Worm (Caenorhabditis elegans) whole organism, L4 larva: ENCODE results near the gene ZK809.1.

Source experiments
- F26F4.8 ChIP-seq: fragments of 200-800 bp; sonication (Bioruptor generic); conservative IDR thresholded peaks from 2 replicates; pipeline ENCODE4 v1.3.6; 2022; ENCODE audit warnings: missing genetic modification characterization, missing compliant biosample characterization
- F44E2.7 ChIP-seq: fragments of 200-800 bp; sonication (Bioruptor generic); IDR thresholded peaks from 2 replicates; pipeline ENCODE4 v2.1.2; 2022; ENCODE audit warnings: missing genetic modification characterization, missing compliant biosample characterization
- Y105C5A.15 ChIP-seq: fragments of 200-800 bp; sonication (Bioruptor generic); IDR thresholded peaks from 2 replicates; pipeline ENCODE4 v1.3.6; 2022; ENCODE audit warnings: missing genetic modification characterization, missing compliant biosample characterization
- Y48G9A.11 ChIP-seq: fragments of 200-800 bp; sonication (Bioruptor generic); IDR thresholded peaks from 2 replicates; pipeline ENCODE4 v1.3.6; 2022; ENCODE audit warnings: missing genetic modification reagents, missing genetic modification characterization, missing compliant biosample characterization
- aha-1 ChIP-seq: fragments of 150-350 bp; peaks from one replicate; lab custom pipeline; 2014; ENCODE audit warnings: missing biosample characterization, missing genetic modification characterization
- attf-4 ChIP-seq: sonication (generic microtip); optimal IDR thresholded peaks from 3 replicates; lab custom pipeline; 2017; ENCODE audit warnings: missing biosample characterization, missing genetic modification characterization
- ceh-20 ChIP-seq: fragments of 200-800 bp; sonication (Bioruptor generic); IDR thresholded peaks from 2 replicates; pipeline ENCODE4 v1.3.6; 2022; ENCODE audit warnings: missing genetic modification reagents, missing genetic modification characterization, missing compliant biosample characterization
- ceh-32 ChIP-seq: sonication (generic microtip); optimal IDR thresholded peaks from 2 replicates; lab custom pipeline; 2016; ENCODE audit warnings: mild to moderate bottlenecking, missing genetic modification characterization, missing compliant biosample characterization; ENCODE audit not compliant: poor library complexity
- ceh-82 ChIP-seq: sonication (generic microtip); optimal IDR thresholded peaks from 2 replicates; lab custom pipeline; 2017; ENCODE audit warnings: missing biosample characterization, missing genetic modification characterization
- daf-16 ChIP-seq, 3 experiments: sonication (generic microtip); optimal IDR thresholded peaks; 2 replicates each; lab custom pipeline; 2016 to 2017; ENCODE audit warnings: missing genetic modification characterization in 3 of 3, missing genetic modification reagents in 3 of 3, mild to moderate bottlenecking in 2 of 3, missing compliant biosample characterization in 2 of 3, missing biosample characterization in 1 of 3, moderate library complexity in 1 of 3
- daf-8 ChIP-seq: fragments of 200-800 bp; sonication (Bioruptor generic); IDR thresholded peaks from 2 replicates; pipeline ENCODE4 v1.3.6; 2022; ENCODE audit warnings: missing genetic modification characterization, missing compliant biosample characterization
- dmd-9 ChIP-seq: fragments of 200-800 bp; sonication (Bioruptor generic); IDR thresholded peaks from 2 replicates; pipeline ENCODE4 v1.3.6; 2022; ENCODE audit warnings: missing genetic modification reagents, missing genetic modification characterization, missing compliant biosample characterization
- egl-43 ChIP-seq: fragments of 200-800 bp; sonication (Bioruptor generic); IDR thresholded peaks from 2 replicates; pipeline ENCODE4 v1.3.6; 2022; ENCODE audit warnings: missing genetic modification reagents, missing genetic modification characterization, missing compliant biosample characterization
- fos-1 ChIP-seq: fragments of 150-350 bp; optimal IDR thresholded peaks from 2 replicates; lab custom pipeline; 2014; ENCODE audit warnings: missing biosample characterization, missing genetic modification characterization
- hlh-30 ChIP-seq: sonication (generic microtip); optimal IDR thresholded peaks from 2 replicates; lab custom pipeline; 2017; ENCODE audit warnings: antibody characterized with exemption, mild to moderate bottlenecking, missing genetic modification characterization, missing compliant biosample characterization; ENCODE audit not compliant: insufficient read depth
- lim-7 ChIP-seq: fragments of 200-800 bp; sonication (Bioruptor generic); IDR thresholded peaks from 2 replicates; pipeline ENCODE4 v1.3.6; 2022; ENCODE audit warnings: missing genetic modification characterization, missing compliant biosample characterization
- lin-15B ChIP-seq: fragments of 150-350 bp; sonication (generic microtip); optimal IDR thresholded peaks from 3 replicates; lab custom pipeline; 2014; ENCODE audit warnings: missing biosample characterization, missing genetic modification characterization
- mdt-29 ChIP-seq: fragments of 200-800 bp; sonication (Bioruptor generic); IDR thresholded peaks from 2 replicates; pipeline ENCODE4 v1.3.6; 2022; ENCODE audit warnings: missing genetic modification reagents, missing genetic modification characterization, missing compliant biosample characterization
- nhr-11 ChIP-seq: fragments of 150-350 bp; optimal IDR thresholded peaks from 2 replicates; lab custom pipeline; 2014; ENCODE audit warnings: missing biosample characterization, missing genetic modification characterization
- nhr-28 ChIP-seq: fragments of 150-350 bp; optimal IDR thresholded peaks from 2 replicates; lab custom pipeline; 2014; ENCODE audit warnings: missing biosample characterization, missing genetic modification characterization
- nhr-41 ChIP-seq: fragments of 200-800 bp; sonication (Bioruptor generic); IDR thresholded peaks from 2 replicates; pipeline ENCODE4 v1.3.6; 2022; ENCODE audit warnings: missing genetic modification reagents, missing genetic modification characterization, missing compliant biosample characterization
- nhr-76 ChIP-seq: fragments of 150-350 bp; optimal IDR thresholded peaks from 2 replicates; lab custom pipeline; 2014; ENCODE audit warnings: missing biosample characterization, missing genetic modification characterization
- pha-4 ChIP-seq, 2 experiments: fragments of 150-350 bp in 1 of 2; fragments of 200-800 bp in 1 of 2; sonication (Bioruptor generic) in 1 of 2; IDR thresholded peaks in 1 of 2; optimal IDR thresholded peaks in 1 of 2; 2 replicates each; pipeline versions ENCODE4 v1.3.6 to Lab custom; 2014 to 2022; ENCODE audit warnings: missing genetic modification characterization in 2 of 2, missing genetic modification reagents in 2 of 2, missing biosample characterization in 1 of 2, missing compliant biosample characterization in 1 of 2
- pqm-1 ChIP-seq: sonication (generic microtip); optimal IDR thresholded peaks from 2 replicates; lab custom pipeline; 2017; ENCODE audit warnings: missing biosample characterization, missing genetic modification characterization
- sdz-12 ChIP-seq: fragments of 200-800 bp; sonication (Bioruptor generic); optimal IDR thresholded peaks from 2 replicates; lab custom pipeline; 2018; ENCODE audit warnings: mild to moderate bottlenecking, missing genetic modification characterization, missing compliant biosample characterization
- set-16 ChIP-seq: fragments of 200-800 bp; sonication (Bioruptor generic); IDR thresholded peaks from 2 replicates; pipeline ENCODE4 v1.3.6; 2022; ENCODE audit warnings: missing genetic modification reagents, missing genetic modification characterization, missing compliant biosample characterization
- skn-1 ChIP-seq: fragments of 150-350 bp; optimal IDR thresholded peaks from 2 replicates; lab custom pipeline; 2014; ENCODE audit warnings: missing biosample characterization, missing genetic modification characterization
- snpc-1.2 ChIP-seq: fragments of 200-800 bp; sonication (Bioruptor generic); IDR thresholded peaks from 2 replicates; pipeline ENCODE4 v1.3.6; 2022; ENCODE audit warnings: missing genetic modification reagents, missing genetic modification characterization, missing compliant biosample characterization
- tra-1 ChIP-seq: fragments of 200-800 bp; sonication (Bioruptor generic); IDR thresholded peaks from 2 replicates; pipeline ENCODE4 v1.3.6; 2022; ENCODE audit warnings: missing genetic modification reagents, missing genetic modification characterization, missing compliant biosample characterization
- unc-62 ChIP-seq, 3 experiments: fragments of 150-350 bp in 1 of 3; sonication (generic microtip); optimal IDR thresholded peaks in 2 of 3; peaks in 1 of 3; 1 replicate in 1 of 3; 2 replicates in 2 of 3; lab custom pipeline; 2014 to 2017; ENCODE audit warnings: missing biosample characterization in 3 of 3, missing genetic modification characterization in 3 of 3, missing genetic modification reagents in 3 of 3, missing genotype in 1 of 3
- vab-7 ChIP-seq: fragments of 200-800 bp; sonication (Bioruptor generic); IDR thresholded peaks from 2 replicates; pipeline ENCODE4 v1.3.6; 2022; ENCODE audit warnings: missing genetic modification reagents, missing genetic modification characterization, missing compliant biosample characterization

ZK809.1 gene

DNA sequence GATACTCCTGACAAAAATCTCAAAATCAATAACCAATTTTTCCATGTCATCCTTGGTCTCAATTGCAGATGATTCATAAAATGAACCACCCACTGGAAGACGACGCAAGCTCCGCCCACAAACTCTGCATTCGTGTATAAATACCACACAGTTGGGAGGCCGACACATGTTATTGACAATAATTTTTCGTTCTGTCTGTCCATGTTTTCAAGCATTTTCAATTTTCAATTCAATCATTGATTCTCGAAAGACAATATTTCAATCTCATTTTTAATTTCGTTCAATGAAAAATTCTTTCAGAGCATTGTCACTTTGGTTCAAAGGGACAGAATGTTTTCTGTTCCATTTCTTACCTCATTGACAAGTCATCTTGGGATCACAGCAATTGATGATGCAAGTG is 34.2 kb downstream of the ZK809.1 start, which contains the start of gene inx-9:
Gene inx-9, plus strand, starts transcription at position 301 of the 400 bp plus-strand sequence.
- TF ChIP-seq hlh-30 (tag; lab: Kevin White, UChicago) (no peak), attf-4 (no peak), ceh-82 (tag; lab: Kevin White, UChicago) (no peak), nhr-11 (tag; lab: Kevin White, UChicago) (no peak)

DNA sequence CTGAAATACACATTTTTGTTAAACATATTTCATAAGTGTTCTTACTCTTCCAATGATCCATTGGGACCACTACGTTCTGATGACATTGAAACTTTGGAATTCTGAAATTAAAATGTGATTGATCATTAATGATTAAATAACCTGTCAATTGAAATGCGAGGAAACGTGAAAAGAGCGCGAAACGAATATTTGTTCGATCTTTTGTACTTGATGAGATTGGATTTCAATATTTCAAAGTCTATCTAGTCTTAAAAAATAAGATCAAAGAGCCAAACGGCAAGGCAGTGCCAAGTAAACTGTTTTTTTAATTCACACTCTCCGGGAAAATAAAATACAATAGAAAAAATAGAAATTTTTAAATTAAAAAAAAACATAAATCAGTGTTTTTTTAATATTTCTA is 40.0 kb downstream of the ZK809.1 start, which contains the start of gene ZK792.4:
Gene ZK792.4, minus strand, starts transcription at position 101 of the 400 bp plus-strand sequence.
- TF ChIP-seq F44E2.7 (GFP tag; lab: Robert Waterston, UW), result no peak
- TF ChIP-seq skn-1, result no peak
- TF ChIP-seq dmd-9 (GFP tag; lab: Robert Waterston, UW), result no peak
- no peak for TF ChIP-seq ceh-32 (tag; lab: Kevin White, UChicago)
- TF ChIP-seq ceh-20 (GFP tag; lab: Robert Waterston, UW), result no peak
- TF ChIP-seq set-16 (GFP tag; lab: Robert Waterston, UW), result no peak
- TF ChIP-seq Y105C5A.15 (GFP tag; lab: Robert Waterston, UW), result no peak
- no peak for TF ChIP-seq F26F4.8 (GFP tag; lab: Robert Waterston, UW)
- no peak for TF ChIP-seq fos-1 (tag; lab: Kevin White, UChicago)
- TF ChIP-seq sdz-12 (GFP tag; lab: Kevin White, UChicago), result no peak
- TF ChIP-seq egl-43 (GFP tag; lab: Robert Waterston, UW), result no peak
- no peak for TF ChIP-seq vab-7 (GFP tag; lab: Robert Waterston, UW)
- TF ChIP-seq lim-7, result no peak

DNA sequence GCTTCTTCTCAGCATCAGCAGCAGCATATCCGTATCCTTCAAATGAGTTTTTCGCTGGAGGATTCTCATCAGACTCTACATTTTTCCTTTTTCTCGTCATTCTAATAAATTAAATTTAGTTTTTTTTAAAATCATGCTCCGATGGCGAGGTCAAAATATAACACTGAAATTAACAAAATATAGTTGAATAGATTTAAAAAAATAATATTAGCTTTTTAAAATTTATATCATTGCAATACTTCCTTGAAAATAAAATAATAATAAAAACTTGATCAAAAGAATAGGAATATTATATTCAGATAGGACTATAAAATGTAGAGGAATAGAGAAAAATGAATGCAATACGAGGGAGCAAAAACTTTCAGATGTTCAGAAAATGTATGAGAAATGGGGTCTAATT is 46.1 kb downstream of the ZK809.1 start, which contains the start of gene ZK792.5:
Gene ZK792.5, minus strand, starts transcription at position 101 of the 400 bp plus-strand sequence.
- no peak for TF ChIP-seq tra-1 (GFP tag; lab: Robert Waterston, UW)
- TF ChIP-seq nhr-41 (GFP tag; lab: Robert Waterston, UW), result no peak
- no peak for TF ChIP-seq nhr-76 (tag; lab: Kevin White, UChicago)
- no peak for TF ChIP-seq Y48G9A.11 (GFP tag; lab: Robert Waterston, UW)
- TF ChIP-seq nhr-28 (tag; lab: Kevin White, UChicago), result no peak
- no peak for TF ChIP-seq lin-15B (tag; lab: Kevin White, UChicago)
- no peak for TF ChIP-seq pha-4 (GFP tag; IDR thresholded peaks at IDR 0.05; lab: Robert Waterston, UW)
- TF ChIP-seq pha-4 (tag; optimal IDR thresholded peaks at IDR 0.05; lab: Kevin White, UChicago), result no peak
- no peak for TF ChIP-seq mdt-29 (GFP tag; lab: Robert Waterston, UW)
- no peak for TF ChIP-seq daf-8 (GFP tag; lab: Robert Waterston, UW)
- TF ChIP-seq daf-16 (GFP tag; optimal IDR thresholded peaks at IDR 0.05; lab: Kevin White, UChicago), result no peak
- TF ChIP-seq daf-16 (tag; optimal IDR thresholded peaks at IDR 0.05; lab: Kevin White, UChicago), result no peak
- TF ChIP-seq pqm-1 (tag; lab: Kevin White, UChicago), result no peak
- TF ChIP-seq, all 104 proteins: peak for 0

DNA sequence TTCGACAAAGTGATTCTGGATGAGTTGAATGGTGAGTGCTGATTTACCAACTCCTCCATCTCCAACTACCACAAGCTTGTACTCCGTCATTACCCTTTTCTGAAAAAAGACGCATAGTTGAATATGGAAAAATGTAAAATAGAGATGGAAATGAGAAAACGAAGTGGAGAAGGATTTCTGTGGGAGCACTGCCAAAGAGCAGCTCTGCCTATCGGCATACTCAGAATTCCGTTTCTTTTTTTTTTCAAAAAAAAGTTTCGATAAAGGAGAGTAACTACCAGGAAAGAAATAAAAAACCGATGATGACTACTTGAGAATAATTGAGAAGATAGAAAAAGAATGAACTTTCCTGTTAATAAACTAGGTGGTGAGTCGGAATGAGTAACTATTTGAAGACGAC is 49.1 kb downstream of the ZK809.1 start, which contains the start of gene let-60:
Gene let-60, minus strand, starts transcription at position 101 of the 400 bp plus-strand sequence.
- TF ChIP-seq snpc-1.2 (GFP tag; lab: Robert Waterston, UW) (no peak), aha-1 (tag; lab: Kevin White, UChicago) (peak; percentile 86)

DNA sequence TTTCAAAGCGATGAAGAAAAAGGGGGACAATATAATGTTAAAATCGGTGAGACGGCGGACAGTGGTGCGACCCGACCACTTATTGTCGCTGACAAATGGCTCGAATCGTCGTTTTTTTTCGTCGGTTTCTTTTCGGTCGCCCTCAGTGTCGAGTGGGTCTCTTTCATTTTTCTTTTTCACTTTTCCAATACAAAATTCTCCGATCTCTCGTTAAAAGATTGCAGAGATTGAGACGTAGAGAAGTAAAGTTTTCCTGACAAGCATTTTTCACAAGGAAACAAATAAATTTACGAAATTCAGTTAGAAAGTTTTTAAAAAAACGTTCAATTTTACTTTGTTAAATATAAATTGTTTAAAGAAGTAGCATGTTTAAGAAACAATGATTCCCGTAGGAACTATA is 49.6 kb downstream of the ZK809.1 start:
- TF ChIP-seq Y105C5A.15 (GFP tag; lab: Robert Waterston, UW) (no peak), unc-62 (GFP tag; optimal IDR thresholded peaks at IDR 0.05 in 1 of 2; lab: Kevin White, UChicago) (peak in 1 of 2 experiments; percentile 20), unc-62 (tag; optimal IDR thresholded peaks at IDR 0.05; lab: Kevin White, UChicago) (no peak)
